Worm (Caenorhabditis elegans): Measurements from ENCODE around the gene srh-131.

The srh-131 gene

ce11 chrV:17005189-17005588 is at the start of gene srh-131:
Gene srh-131 (plus strand): TSS chrV:17005489.
- no peak for TF ChIP-seq crh-2 (tag; optimal IDR thresholded peaks at IDR 0.05)
- TF ChIP-seq elt-3 (tag; optimal IDR thresholded peaks at IDR 0.05), result no peak
- TF ChIP-seq alr-1 (tag; optimal IDR thresholded peaks at IDR 0.05), result no peak
- TF ChIP-seq F13H6.1 (tag; optimal IDR thresholded peaks at IDR 0.05), result no peak
- no peak for TF ChIP-seq snpc-4 (tag; optimal IDR thresholded peaks at IDR 0.05)
- TF ChIP-seq lsy-2 (tag; optimal IDR thresholded peaks at IDR 0.05), result no peak
- TF ChIP-seq lin-13 (GFP tag; optimal IDR thresholded peaks at IDR 0.05), result no peak
- no peak for TF ChIP-seq ceh-82 (tag; optimal IDR thresholded peaks at IDR 0.05)
- no peak for TF ChIP-seq nhr-10 (tag; optimal IDR thresholded peaks at IDR 0.05)
- TF ChIP-seq nhr-12 (tag; optimal IDR thresholded peaks at IDR 0.05), result no peak
- no peak for TF ChIP-seq C34F6.9 (tag; optimal IDR thresholded peaks at IDR 0.05)
- no peak for TF ChIP-seq sma-3 (GFP tag; optimal IDR thresholded peaks at IDR 0.05)
- TF ChIP-seq ztf-4 (tag; optimal IDR thresholded peaks at IDR 0.05), result no peak
- no peak for TF ChIP-seq nhr-6 (tag; optimal IDR thresholded peaks at IDR 0.05)
- no peak for TF ChIP-seq elt-1 (tag; optimal IDR thresholded peaks at IDR 0.05)
- TF ChIP-seq mab-5 (tag; optimal IDR thresholded peaks at IDR 0.05), result no peak
- no peak for TF ChIP-seq nhr-21 (tag; optimal IDR thresholded peaks at IDR 0.05)
- TF ChIP-seq ztf-11 (tag; optimal IDR thresholded peaks at IDR 0.05), result no peak

- TF ChIP-seq nhr-77 (tag; optimal IDR thresholded peaks at IDR 0.05) (no peak), ztf-11 (tag; optimal IDR thresholded peaks at IDR 0.05) (no peak), ztf-4 (tag; optimal IDR thresholded peaks at IDR 0.05) (no peak)
Measured at ce11 chrV:16956229-16956628, 49.1 kb upstream of the srh-131 start, which contains the start of gene clec-239. Gene clec-239 (plus strand): TSS chrV:16956529.

- TF ChIP-seq unc-39 (tag; optimal IDR thresholded peaks at IDR 0.05), result no peak
- TF ChIP-seq ztf-11 (tag; optimal IDR thresholded peaks at IDR 0.05), result no peak
- no peak for TF ChIP-seq nhr-6 (tag; optimal IDR thresholded peaks at IDR 0.05)
- TF ChIP-seq snpc-4 (tag; optimal IDR thresholded peaks at IDR 0.05), result no peak
- no peak for TF ChIP-seq skn-1 (tag; optimal IDR thresholded peaks at IDR 0.05)
- TF ChIP-seq sem-4 (tag; optimal IDR thresholded peaks at IDR 0.05), result no peak
- no peak for TF ChIP-seq fos-1 (tag; optimal IDR thresholded peaks at IDR 0.05)
- TF ChIP-seq unc-55 (GFP tag; optimal IDR thresholded peaks at IDR 0.05), result no peak
- TF ChIP-seq ama-1 (optimal IDR thresholded peaks at IDR 0.05), result no peak
- TF ChIP-seq lin-13 (GFP tag; optimal IDR thresholded peaks at IDR 0.05), result no peak
- TF ChIP-seq zag-1 (tag; optimal IDR thresholded peaks at IDR 0.05), result no peak
- TF ChIP-seq nhr-77 (tag; optimal IDR thresholded peaks at IDR 0.05), result no peak
Measured at ce11 chrV:16958975-16959374, 46.3 kb upstream of the srh-131 start.

- TF ChIP-seq mdl-1 (tag; optimal IDR thresholded peaks at IDR 0.05) (peak in 1 of 2 experiments; percentile 34), ztf-4 (tag; optimal IDR thresholded peaks at IDR 0.05) (peak; percentile 34), peb-1 (tag; optimal IDR thresholded peaks at IDR 0.05) (no peak), alr-1 (tag; optimal IDR thresholded peaks at IDR 0.05) (no peak), aly-2 (tag; optimal IDR thresholded peaks at IDR 0.05) (no peak), ama-1 (optimal IDR thresholded peaks at IDR 0.05) (no peak), mab-5 (tag; optimal IDR thresholded peaks at IDR 0.05) (peak; percentile 95), nhr-25 (tag; optimal IDR thresholded peaks at IDR 0.05) (peak; percentile 84), C34F6.9 (tag; optimal IDR thresholded peaks at IDR 0.05) (peak; percentile 94), nhr-23 (tag; optimal IDR thresholded peaks at IDR 0.05) (no peak), skn-1 (tag; optimal IDR thresholded peaks at IDR 0.05) (no peak), ztf-1 (GFP tag; conservative IDR thresholded peaks at IDR 0.05) (no peak), sem-4 (tag; optimal IDR thresholded peaks at IDR 0.05) (peak; percentile 77), blmp-1 (tag; optimal IDR thresholded peaks at IDR 0.05; ENCODE audit: insufficient read depth) (peak; percentile 34), sma-3 (GFP tag; optimal IDR thresholded peaks at IDR 0.05) (peak; percentile 92), Y55F3AM.14 (GFP tag; optimal IDR thresholded peaks at IDR 0.05) (peak; percentile 13), unc-39 (tag; optimal IDR thresholded peaks at IDR 0.05) (no peak), R02D3.7 (tag; optimal IDR thresholded peaks at IDR 0.05) (peak; percentile 29), unc-55 (GFP tag; optimal IDR thresholded peaks at IDR 0.05) (peak; percentile 96), ceh-82 (tag; optimal IDR thresholded peaks at IDR 0.05) (peak; percentile 72), nhr-129 (tag; optimal IDR thresholded peaks at IDR 0.05) (peak; percentile 93), lin-11 (tag; optimal IDR thresholded peaks at IDR 0.05) (peak; percentile 66), nhr-11 (tag; optimal IDR thresholded peaks at IDR 0.05) (no peak), snpc-4 (tag; optimal IDR thresholded peaks at IDR 0.05) (peak; percentile 93), nhr-77 (tag; optimal IDR thresholded peaks at IDR 0.05) (no peak), fos-1 (tag; optimal IDR thresholded peaks at IDR 0.05) (peak; percentile 63), elt-1 (tag; optimal IDR thresholded peaks at IDR 0.05) (no peak), lin-39 (tag; optimal IDR thresholded peaks at IDR 0.05) (no peak), ztf-11 (tag; optimal IDR thresholded peaks at IDR 0.05) (no peak), zag-1 (tag; optimal IDR thresholded peaks at IDR 0.05) (peak; percentile 75), elt-3 (tag; optimal IDR thresholded peaks at IDR 0.05) (no peak), nhr-21 (tag; optimal IDR thresholded peaks at IDR 0.05) (peak; percentile 83), nhr-12 (tag; optimal IDR thresholded peaks at IDR 0.05) (no peak), nhr-237 (tag; optimal IDR thresholded peaks at IDR 0.05) (peak; percentile 64), ceh-16 (tag; optimal IDR thresholded peaks at IDR 0.05) (peak; percentile 33), nhr-6 (tag; optimal IDR thresholded peaks at IDR 0.05) (peak; percentile 78), lin-13 (GFP tag; optimal IDR thresholded peaks at IDR 0.05) (peak; percentile 94), nhr-10 (tag; optimal IDR thresholded peaks at IDR 0.05) (peak; percentile 69), ZK546.5 (tag; optimal IDR thresholded peaks at IDR 0.05) (no peak), mbf-1 (tag; optimal IDR thresholded peaks at IDR 0.05) (no peak), lsy-2 (tag; optimal IDR thresholded peaks at IDR 0.05) (peak; percentile 84 to 93), gmeb-1 (tag; optimal IDR thresholded peaks at IDR 0.05) (peak; percentile 99)
Measured at ce11 chrV:16965655-16966054, 39.6 kb upstream of the srh-131 start, which contains the start of gene efl-1. Gene efl-1 (minus strand): TSS chrV:16965675.
